Worm (Caenorhabditis elegans) whole organism, L1 larva: ENCODE data around the gene F02C12.2.

Experiments
- C16A3.4 ChIP-seq: fragments of 150-350 bp; optimal IDR thresholded peaks from 2 replicates; lab custom pipeline; 2014; ENCODE audit warnings: missing biosample characterization, missing genetic modification characterization
- C34B4.2 ChIP-seq: sonication (generic microtip); optimal IDR thresholded peaks from 2 replicates; lab custom pipeline; 2017; ENCODE audit warnings: mild to moderate bottlenecking, missing genetic modification characterization, missing compliant biosample characterization
- blmp-1 ChIP-seq: fragments of 150-350 bp; optimal IDR thresholded peaks from 2 replicates; lab custom pipeline; 2014; ENCODE audit warnings: missing biosample characterization, missing genetic modification characterization
- ceh-63 ChIP-seq: fragments of 200-800 bp; sonication (Bioruptor generic); optimal IDR thresholded peaks from 2 replicates; lab custom pipeline; 2018; ENCODE audit warnings: mild to moderate bottlenecking, missing genetic modification characterization, missing compliant biosample characterization
- ceh-88 ChIP-seq: fragments of 200-800 bp; sonication (Bioruptor generic); IDR thresholded peaks from 2 replicates; pipeline ENCODE4 v1.3.6; 2022; ENCODE audit warnings: missing genetic modification characterization, missing compliant biosample characterization
- ceh-90 ChIP-seq: sonication (generic microtip); optimal IDR thresholded peaks from 2 replicates; lab custom pipeline; 2016; ENCODE audit warnings: missing genetic modification characterization, missing compliant biosample characterization
- ces-1 ChIP-seq: fragments of 150-350 bp; optimal IDR thresholded peaks from 2 replicates; lab custom pipeline; 2014; ENCODE audit warnings: missing biosample characterization, missing genetic modification reagents, missing genetic modification characterization
- dsc-1 ChIP-seq: sonication (generic microtip); optimal IDR thresholded peaks from 2 replicates; lab custom pipeline; 2016; ENCODE audit warnings: mild to moderate bottlenecking, missing genetic modification characterization, missing compliant biosample characterization
- efl-1 ChIP-seq, 4 experiments: fragments of 150-350 bp; optimal IDR thresholded peaks in 3 of 4; peaks in 1 of 4; 1 replicate in 1 of 4; 2 replicates in 3 of 4; lab custom pipeline; 2014; ENCODE audit warnings: missing biosample characterization in 2 of 4, missing genetic modification characterization in 2 of 4, missing genetic modification reagents in 2 of 4
- egl-13 ChIP-seq: sonication (generic microtip); optimal IDR thresholded peaks from 2 replicates; lab custom pipeline; 2016; ENCODE audit warnings: missing genotype, missing genetic modification reagents, missing genetic modification characterization, missing compliant biosample characterization
- egl-27 ChIP-seq, 2 experiments: fragments of 150-350 bp in 1 of 2; sonication (generic microtip); optimal IDR thresholded peaks; 3 replicates each; lab custom pipeline; 2017 to 2018; ENCODE audit warnings: missing biosample characterization in 2 of 2, missing genetic modification characterization in 2 of 2, missing genetic modification reagents in 2 of 2
- elt-2 ChIP-seq: sonication (generic microtip); optimal IDR thresholded peaks from 2 replicates; lab custom pipeline; 2016; ENCODE audit warnings: missing genetic modification characterization, mild to moderate bottlenecking, inconsistent platforms, missing compliant biosample characterization, missing genetic modification reagents
- elt-3 ChIP-seq, 6 experiments: fragments of 150-350 bp in 1 of 6; sonication (generic microtip); optimal IDR thresholded peaks; 2 replicates each; lab custom pipeline; 2017 to 2018; ENCODE audit warnings: missing biosample characterization in 6 of 6, missing genetic modification characterization in 6 of 6, inconsistent platforms in 1 of 6
- ets-5 ChIP-seq: fragments of 200-800 bp; sonication (Bioruptor generic); IDR thresholded peaks from 2 replicates; pipeline ENCODE4 v1.3.6; 2022; ENCODE audit warnings: missing genetic modification characterization, missing compliant biosample characterization
- fkh-8 ChIP-seq: sonication (generic microtip); optimal IDR thresholded peaks from 2 replicates; lab custom pipeline; 2016; ENCODE audit warnings: mild to moderate bottlenecking, missing genetic modification characterization, missing compliant biosample characterization
- fos-1 ChIP-seq: fragments of 150-350 bp; optimal IDR thresholded peaks from 2 replicates; lab custom pipeline; 2014; ENCODE audit warnings: missing biosample characterization, missing genetic modification characterization
- hpl-2 ChIP-seq: fragments of 150-350 bp; optimal IDR thresholded peaks from 2 replicates; lab custom pipeline; 2014; ENCODE audit warnings: missing biosample characterization, missing genetic modification reagents, missing genetic modification characterization
- lin-13 ChIP-seq: fragments of 150-350 bp; optimal IDR thresholded peaks from 2 replicates; lab custom pipeline; 2014; ENCODE audit warnings: missing biosample characterization, missing genetic modification reagents, missing genetic modification characterization
- lin-14 ChIP-seq: fragments of 200-800 bp; sonication (Bioruptor generic); optimal IDR thresholded peaks from 2 replicates; lab custom pipeline; 2018; ENCODE audit warnings: mild to moderate bottlenecking, missing genetic modification characterization, moderate library complexity, missing compliant biosample characterization
- lin-15B ChIP-seq: fragments of 150-350 bp; sonication (generic microtip); optimal IDR thresholded peaks from 3 replicates; lab custom pipeline; 2014; ENCODE audit warnings: missing biosample characterization, missing genetic modification characterization
- lin-35 ChIP-seq, 2 experiments: fragments of 150-350 bp; optimal IDR thresholded peaks; 2 replicates each; lab custom pipeline; 2014; ENCODE audit warnings: missing biosample characterization in 2 of 2, missing genetic modification characterization in 2 of 2, missing genetic modification reagents in 2 of 2
- lir-3 ChIP-seq: sonication (generic microtip); optimal IDR thresholded peaks from 2 replicates; lab custom pipeline; 2016; ENCODE audit warnings: mild to moderate bottlenecking, missing genetic modification characterization, moderate library complexity, missing compliant biosample characterization; ENCODE audit not compliant: poor library complexity
- lsy-2 ChIP-seq, 2 experiments: fragments of 150-350 bp; optimal IDR thresholded peaks; 2 replicates each; lab custom pipeline; 2014; ENCODE audit warnings: missing biosample characterization in 2 of 2, missing genetic modification characterization in 2 of 2
- mdl-1 ChIP-seq, 2 experiments: fragments of 150-350 bp; optimal IDR thresholded peaks; 2 replicates each; lab custom pipeline; 2014 to 2017; ENCODE audit warnings: missing biosample characterization in 2 of 2, missing genetic modification characterization in 2 of 2, inconsistent platforms in 1 of 2
- mef-2 ChIP-seq: fragments of 150-350 bp; optimal IDR thresholded peaks from 2 replicates; lab custom pipeline; 2014; ENCODE audit warnings: missing biosample characterization, missing genetic modification characterization
- nhr-19 ChIP-seq: fragments of 200-800 bp; sonication (Bioruptor generic); conservative IDR thresholded peaks from 2 replicates; pipeline ENCODE4 v1.3.6; 2022; ENCODE audit warnings: missing genetic modification characterization, missing compliant biosample characterization
- nhr-20 ChIP-seq: sonication (generic microtip); optimal IDR thresholded peaks from 2 replicates; lab custom pipeline; 2016; ENCODE audit warnings: mild to moderate bottlenecking, missing genetic modification characterization, missing compliant biosample characterization
- nhr-237 ChIP-seq: fragments of 150-350 bp; optimal IDR thresholded peaks from 2 replicates; lab custom pipeline; 2014; ENCODE audit warnings: missing biosample characterization, missing genetic modification characterization
- nhr-71 ChIP-seq: sonication (generic microtip); optimal IDR thresholded peaks from 2 replicates; lab custom pipeline; 2016; ENCODE audit warnings: mild to moderate bottlenecking, missing genetic modification characterization, moderate library complexity, missing compliant biosample characterization
- nhr-76 ChIP-seq: sonication (generic microtip); optimal IDR thresholded peaks from 2 replicates; lab custom pipeline; 2017; ENCODE audit warnings: missing biosample characterization, missing genetic modification characterization
- nhr-77 ChIP-seq: fragments of 150-350 bp; optimal IDR thresholded peaks from 2 replicates; lab custom pipeline; 2014; ENCODE audit warnings: missing biosample characterization, missing genetic modification characterization
- nhr-84 ChIP-seq: sonication (generic microtip); optimal IDR thresholded peaks from 2 replicates; lab custom pipeline; 2017; ENCODE audit warnings: missing biosample characterization, missing genetic modification characterization
- nhr-90 ChIP-seq: sonication (generic microtip); optimal IDR thresholded peaks from 2 replicates; lab custom pipeline; 2016; ENCODE audit warnings: mild to moderate bottlenecking, missing genetic modification characterization, missing compliant biosample characterization; ENCODE audit not compliant: poor library complexity
- skn-1 ChIP-seq: fragments of 150-350 bp; optimal IDR thresholded peaks from 2 replicates; lab custom pipeline; 2014; ENCODE audit warnings: missing biosample characterization, missing genetic modification characterization
- snpc-4 ChIP-seq: fragments of 150-350 bp; optimal IDR thresholded peaks from 2 replicates; lab custom pipeline; 2014; ENCODE audit warnings: missing biosample characterization, missing genetic modification characterization
- snu-23 ChIP-seq: sonication (generic microtip); optimal IDR thresholded peaks from 2 replicates; lab custom pipeline; 2016; ENCODE audit warnings: missing genetic modification characterization, missing compliant biosample characterization
- tlp-1 ChIP-seq: fragments of 150-350 bp; optimal IDR thresholded peaks from 2 replicates; lab custom pipeline; 2014; ENCODE audit warnings: missing biosample characterization, missing genetic modification characterization
- unc-62 ChIP-seq: fragments of 150-350 bp; optimal IDR thresholded peaks from 2 replicates; lab custom pipeline; 2014; ENCODE audit warnings: missing biosample characterization, missing genetic modification reagents, missing genetic modification characterization
- unc-86 ChIP-seq: sonication (generic microtip); optimal IDR thresholded peaks from 2 replicates; lab custom pipeline; 2016; ENCODE audit warnings: missing genetic modification characterization, missing compliant biosample characterization
- unc-98 ChIP-seq: fragments of 200-800 bp; sonication (Bioruptor generic); IDR thresholded peaks from 2 replicates; pipeline ENCODE4 v1.3.6; 2022; ENCODE audit warnings: missing genetic modification characterization, missing compliant biosample characterization
- vab-15 ChIP-seq: sonication (generic microtip); optimal IDR thresholded peaks from 2 replicates; lab custom pipeline; 2017; ENCODE audit warnings: missing genotype, mild to moderate bottlenecking, missing genetic modification characterization, missing compliant biosample characterization
- ztf-11 ChIP-seq, 2 experiments: sonication (generic microtip); optimal IDR thresholded peaks; 2 replicates each; lab custom pipeline; 2016 to 2017; ENCODE audit warnings: missing genetic modification characterization in 2 of 2, missing biosample characterization in 1 of 2, missing compliant biosample characterization in 1 of 2

F02C12.2 gene

DNA sequence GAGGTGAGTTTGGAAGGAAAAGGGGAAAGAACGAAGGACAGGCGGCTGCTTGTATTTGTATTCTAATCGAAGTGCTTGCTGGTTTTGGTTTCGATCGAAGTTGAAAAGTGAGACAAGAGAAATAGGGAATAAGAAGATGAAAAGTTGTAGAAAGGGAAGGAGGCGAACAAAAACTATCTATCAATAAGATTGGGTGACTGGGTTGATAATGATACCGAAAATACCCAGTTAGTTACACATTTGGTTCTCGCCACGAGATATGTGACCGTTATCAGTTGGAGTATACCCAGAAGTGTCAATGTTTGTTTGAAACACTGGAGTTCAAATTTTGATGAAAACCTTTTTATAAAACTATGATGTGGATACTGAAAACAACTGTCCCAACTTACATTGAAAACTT, 30.8 kb downstream of the F02C12.2 start:
- no peak for TF ChIP-seq tlp-1
- TF ChIP-seq nhr-20 (tag; lab: Kevin White, UChicago): peak; percentile 5
- TF ChIP-seq skn-1 (tag; lab: Kevin White, UChicago): no peak
- TF ChIP-seq blmp-1 (tag; lab: Kevin White, UChicago): peak; percentile 53
- no peak for TF ChIP-seq C16A3.4 (tag; lab: Kevin White, UChicago)
- no peak for TF ChIP-seq fkh-8 (tag; lab: Kevin White, UChicago)
- TF ChIP-seq nhr-76 (tag; lab: Kevin White, UChicago): no peak
- no peak for TF ChIP-seq ces-1 (GFP tag; lab: Kevin White, UChicago)
- peak in 1 of 6 experiments; percentile 26 for TF ChIP-seq elt-3 (tag; optimal IDR thresholded peaks at IDR 0.05; lab: Kevin White, UChicago)
- TF ChIP-seq egl-27 (tag; optimal IDR thresholded peaks at IDR 0.05; lab: Kevin White, UChicago): no peak
- TF ChIP-seq lin-14: peak; percentile 7
- peak in 1 of 2 experiments; percentile 6 for TF ChIP-seq mdl-1 (tag; optimal IDR thresholded peaks at IDR 0.05; lab: Kevin White, UChicago)
- TF ChIP-seq unc-98 (GFP tag; lab: Robert Waterston, UW): no peak
- TF ChIP-seq egl-13 (tag; lab: Kevin White, UChicago): no peak
- TF ChIP-seq lin-35 (GFP tag; optimal IDR thresholded peaks at IDR 0.05; lab: Kevin White, UChicago): peak in 1 of 2 experiments; percentile 14
- peak; percentile 57 for TF ChIP-seq elt-2 (tag; lab: Kevin White, UChicago)
- TF ChIP-seq fos-1 (tag; lab: Kevin White, UChicago): no peak

DNA sequence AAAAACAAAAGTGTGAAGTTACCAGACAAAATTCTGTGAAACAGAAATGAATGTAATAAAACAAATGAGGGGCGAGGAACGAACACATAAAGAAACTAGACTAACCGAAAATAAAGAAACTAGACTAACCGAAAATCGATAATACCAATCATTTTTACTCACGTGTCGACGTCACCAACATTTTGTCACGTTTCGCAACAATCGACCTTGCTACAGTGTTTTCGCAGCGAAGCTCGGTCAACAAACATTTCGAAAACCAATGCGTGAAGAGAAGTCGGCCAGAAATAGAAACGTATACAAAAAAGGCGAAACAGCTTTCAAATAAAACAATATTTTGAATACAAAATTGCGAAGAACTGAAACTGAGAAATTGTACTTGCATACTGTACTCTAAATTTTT, 32.2 kb downstream of the F02C12.2 start:
- TF ChIP-seq lin-35 (GFP tag; optimal IDR thresholded peaks at IDR 0.05; lab: Kevin White, UChicago) (peak in 1 of 2 experiments; percentile 56), efl-1 (optimal IDR thresholded peaks at IDR 0.05; lab: Kevin White, UChicago) (no peak), efl-1 (GFP tag; optimal IDR thresholded peaks at IDR 0.05 in 1 of 2; lab: Kevin White, UChicago) (peak in 1 of 2 experiments; percentile 56), ztf-11 (tag; optimal IDR thresholded peaks at IDR 0.05; lab: Kevin White, UChicago) (no peak), lin-13 (GFP tag; lab: Kevin White, UChicago) (no peak), nhr-237 (tag; lab: Kevin White, UChicago) (no peak), ets-5 (GFP tag; lab: Robert Waterston, UW) (no peak), C16A3.4 (tag; lab: Kevin White, UChicago) (no peak), snu-23 (GFP tag; lab: Kevin White, UChicago) (peak; percentile 42), unc-62 (GFP tag; lab: Kevin White, UChicago) (no peak), tlp-1 (no peak), hpl-2 (GFP tag; lab: Kevin White, UChicago) (no peak), nhr-19 (GFP tag; lab: Robert Waterston, UW) (0 out of 2 replicates have a peak, but pooled peaks have one; percentile 8), ceh-90 (no peak), ceh-88 (GFP tag; lab: Robert Waterston, UW) (no peak), dsc-1 (no peak), nhr-90 (no peak), C34B4.2 (no peak), snpc-4 (tag; lab: Kevin White, UChicago) (no peak), lin-15B (tag; lab: Kevin White, UChicago) (no peak), nhr-84 (tag; lab: Kevin White, UChicago) (no peak), elt-3 (tag; optimal IDR thresholded peaks at IDR 0.05; lab: Kevin White, UChicago) (peak in 1 of 6 experiments; percentile 44), nhr-20 (tag; lab: Kevin White, UChicago) (peak; percentile 78), nhr-77 (tag; lab: Kevin White, UChicago) (no peak), unc-98 (GFP tag; lab: Robert Waterston, UW) (no peak), mef-2 (tag; lab: Kevin White, UChicago) (no peak), lir-3 (no peak), nhr-71 (tag; lab: Kevin White, UChicago) (peak; percentile 36), ceh-63 (GFP tag; lab: Kevin White, UChicago) (no peak), vab-15 (tag; lab: Kevin White, UChicago) (no peak), mdl-1 (tag; optimal IDR thresholded peaks at IDR 0.05; lab: Kevin White, UChicago) (peak in 1 of 2 experiments; percentile 70), unc-86 (tag; lab: Kevin White, UChicago) (no peak), lin-14 (peak; percentile 48), nhr-76 (tag; lab: Kevin White, UChicago) (no peak), egl-27 (tag; optimal IDR thresholded peaks at IDR 0.05; lab: Kevin White, UChicago) (no peak), lsy-2 (tag; optimal IDR thresholded peaks at IDR 0.05; lab: Kevin White, UChicago) (no peak), blmp-1 (tag; lab: Kevin White, UChicago) (peak; percentile 15)
